Worm (Caenorhabditis elegans) whole organism, L3 larva: ENCODE results near the gene fbxc-51.
A peak's percentile ranks its signal among the peaks of the same experiment; 100 is the strongest.

Experiments
- R02D3.7 ChIP-seq: fragments of 150-350 bp; optimal IDR thresholded peaks from 2 replicates; lab custom pipeline; 2014; ENCODE audit warnings: missing biosample characterization, missing genetic modification characterization
- ZK546.5 ChIP-seq: sonication (generic microtip); optimal IDR thresholded peaks from 2 replicates; lab custom pipeline; 2017; ENCODE audit warnings: missing biosample characterization, missing genetic modification characterization
- aly-2 ChIP-seq: fragments of 150-350 bp; optimal IDR thresholded peaks from 2 replicates; lab custom pipeline; 2014; ENCODE audit warnings: missing biosample characterization, missing genetic modification characterization
- ama-1 ChIP-seq: fragments of 150-350 bp; optimal IDR thresholded peaks from 2 replicates; lab custom pipeline; 2018
- ceh-28 ChIP-seq: fragments of 150-350 bp; optimal IDR thresholded peaks from 2 replicates; lab custom pipeline; 2014; ENCODE audit warnings: missing biosample characterization, missing genetic modification reagents, missing genetic modification characterization
- ceh-82 ChIP-seq: fragments of 150-350 bp; optimal IDR thresholded peaks from 2 replicates; lab custom pipeline; 2014; ENCODE audit warnings: missing biosample characterization, missing genetic modification characterization
- ceh-9 ChIP-seq: sonication (generic microtip); optimal IDR thresholded peaks from 2 replicates; lab custom pipeline; 2018; ENCODE audit warnings: missing biosample characterization, missing genetic modification characterization
- daf-12 ChIP-seq: fragments of 150-350 bp; optimal IDR thresholded peaks from 2 replicates; lab custom pipeline; 2014; ENCODE audit warnings: missing biosample characterization, missing genetic modification reagents, missing genetic modification characterization
- egl-27 ChIP-seq: sonication (generic microtip); optimal IDR thresholded peaks from 4 replicates; lab custom pipeline; 2017; ENCODE audit warnings: missing biosample characterization, missing genetic modification reagents, missing genetic modification characterization
- elt-1 ChIP-seq: fragments of 150-350 bp; optimal IDR thresholded peaks from 2 replicates; lab custom pipeline; 2014; ENCODE audit warnings: missing biosample characterization, missing genetic modification characterization
- elt-2 ChIP-seq: sonication (generic microtip); optimal IDR thresholded peaks from 2 replicates; lab custom pipeline; 2016; ENCODE audit warnings: missing genetic modification reagents, mild to moderate bottlenecking, missing genetic modification characterization, missing compliant biosample characterization
- elt-3 ChIP-seq, 3 experiments: fragments of 150-350 bp in 1 of 3; sonication (generic microtip) in 2 of 3; optimal IDR thresholded peaks; 2 replicates in 2 of 3; 4 replicates in 1 of 3; lab custom pipeline; 2014 to 2017; ENCODE audit warnings: missing biosample characterization in 3 of 3, missing genetic modification characterization in 3 of 3
- eor-1 ChIP-seq, 2 experiments: fragments of 150-350 bp; optimal IDR thresholded peaks; 2 replicates each; lab custom pipeline; 2014 to 2018; ENCODE audit warnings: missing biosample characterization in 2 of 2, missing genetic modification characterization in 2 of 2
- fkh-10 ChIP-seq: sonication (generic microtip); optimal IDR thresholded peaks from 2 replicates; lab custom pipeline; 2017; ENCODE audit warnings: missing biosample characterization, missing genetic modification reagents, missing genetic modification characterization
- fkh-2 ChIP-seq: fragments of 150-350 bp; optimal IDR thresholded peaks from 2 replicates; lab custom pipeline; 2014; ENCODE audit warnings: missing biosample characterization, missing genetic modification reagents, missing genetic modification characterization
- hmg-11 ChIP-seq: sonication (generic microtip); optimal IDR thresholded peaks from 2 replicates; lab custom pipeline; 2016; ENCODE audit warnings: missing genetic modification characterization, missing compliant biosample characterization
- jun-1 ChIP-seq: fragments of 150-350 bp; optimal IDR thresholded peaks from 2 replicates; lab custom pipeline; 2014; ENCODE audit warnings: missing biosample characterization, missing genetic modification reagents, missing genetic modification characterization
- lin-15B ChIP-seq: fragments of 150-350 bp; optimal IDR thresholded peaks from 2 replicates; lab custom pipeline; 2014; ENCODE audit warnings: missing biosample characterization, missing genetic modification characterization
- lin-39 ChIP-seq: fragments of 150-350 bp; optimal IDR thresholded peaks from 2 replicates; lab custom pipeline; 2018; ENCODE audit warnings: missing biosample characterization, missing genetic modification reagents, missing genetic modification characterization
- lsy-12 ChIP-seq: sonication (generic microtip); optimal IDR thresholded peaks from 2 replicates; lab custom pipeline; 2016; ENCODE audit warnings: mild to moderate bottlenecking, missing genetic modification characterization, missing compliant biosample characterization
- mdl-1 ChIP-seq: fragments of 150-350 bp; optimal IDR thresholded peaks from 2 replicates; lab custom pipeline; 2014; ENCODE audit warnings: missing biosample characterization, missing genetic modification characterization
- mml-1 ChIP-seq: fragments of 150-350 bp; sonication (generic microtip); optimal IDR thresholded peaks from 3 replicates; lab custom pipeline; 2014; ENCODE audit warnings: missing biosample characterization, missing genetic modification characterization
- nfya-1 ChIP-seq: sonication (generic microtip); optimal IDR thresholded peaks from 2 replicates; lab custom pipeline; 2017; ENCODE audit warnings: missing genetic modification characterization, mild to moderate bottlenecking, missing compliant biosample characterization, antibody characterized with exemption, moderate library complexity; ENCODE audit not compliant: insufficient read depth
- nhr-11 ChIP-seq: fragments of 150-350 bp; optimal IDR thresholded peaks from 2 replicates; lab custom pipeline; 2014; ENCODE audit warnings: missing biosample characterization, missing genetic modification characterization
- nhr-12 ChIP-seq: fragments of 150-350 bp; optimal IDR thresholded peaks from 2 replicates; lab custom pipeline; 2014; ENCODE audit warnings: missing biosample characterization, missing genetic modification characterization
- nhr-23 ChIP-seq: fragments of 150-350 bp; optimal IDR thresholded peaks from 2 replicates; lab custom pipeline; 2014; ENCODE audit warnings: missing biosample characterization, missing genetic modification reagents, missing genetic modification characterization
- nhr-237 ChIP-seq: fragments of 150-350 bp; optimal IDR thresholded peaks from 2 replicates; lab custom pipeline; 2014; ENCODE audit warnings: missing biosample characterization, missing genetic modification characterization
- nhr-25 ChIP-seq: sonication (generic microtip); optimal IDR thresholded peaks from 2 replicates; lab custom pipeline; 2017; ENCODE audit warnings: missing biosample characterization, missing genetic modification characterization
- nhr-28 ChIP-seq: fragments of 150-350 bp; optimal IDR thresholded peaks from 2 replicates; lab custom pipeline; 2014; ENCODE audit warnings: missing biosample characterization, missing genetic modification characterization
- nhr-67 ChIP-seq: fragments of 150-350 bp; optimal IDR thresholded peaks from 2 replicates; lab custom pipeline; 2014; ENCODE audit warnings: missing biosample characterization, missing genetic modification characterization
- nhr-76 ChIP-seq: fragments of 150-350 bp; sonication (generic microtip); optimal IDR thresholded peaks from 5 replicates; lab custom pipeline; 2014; ENCODE audit warnings: missing biosample characterization, missing genetic modification characterization
- pha-4 ChIP-seq: fragments of 150-350 bp; optimal IDR thresholded peaks from 2 replicates; lab custom pipeline; 2014; ENCODE audit warnings: missing biosample characterization, missing genetic modification reagents, missing genetic modification characterization
- pqm-1 ChIP-seq: fragments of 150-350 bp; optimal IDR thresholded peaks from 2 replicates; lab custom pipeline; 2017; ENCODE audit warnings: missing biosample characterization, missing genetic modification characterization, inconsistent platforms
- snpc-4 ChIP-seq: fragments of 150-350 bp; optimal IDR thresholded peaks from 2 replicates; lab custom pipeline; 2014; ENCODE audit warnings: missing biosample characterization, missing genetic modification characterization
- tbx-2 ChIP-seq: sonication (generic microtip); optimal IDR thresholded peaks from 2 replicates; lab custom pipeline; 2016; ENCODE audit warnings: mild to moderate bottlenecking, missing genetic modification characterization, missing compliant biosample characterization
- unc-39 ChIP-seq: sonication (generic microtip); optimal IDR thresholded peaks from 4 replicates; lab custom pipeline; 2017; ENCODE audit warnings: missing biosample characterization, missing genetic modification characterization
- zag-1 ChIP-seq: fragments of 150-350 bp; optimal IDR thresholded peaks from 2 replicates; lab custom pipeline; 2014; ENCODE audit warnings: missing biosample characterization, missing genetic modification characterization
- ztf-11 ChIP-seq: fragments of 150-350 bp; optimal IDR thresholded peaks from 2 replicates; lab custom pipeline; 2014; ENCODE audit warnings: missing biosample characterization, missing genetic modification characterization

The fbxc-51 gene

DNA sequence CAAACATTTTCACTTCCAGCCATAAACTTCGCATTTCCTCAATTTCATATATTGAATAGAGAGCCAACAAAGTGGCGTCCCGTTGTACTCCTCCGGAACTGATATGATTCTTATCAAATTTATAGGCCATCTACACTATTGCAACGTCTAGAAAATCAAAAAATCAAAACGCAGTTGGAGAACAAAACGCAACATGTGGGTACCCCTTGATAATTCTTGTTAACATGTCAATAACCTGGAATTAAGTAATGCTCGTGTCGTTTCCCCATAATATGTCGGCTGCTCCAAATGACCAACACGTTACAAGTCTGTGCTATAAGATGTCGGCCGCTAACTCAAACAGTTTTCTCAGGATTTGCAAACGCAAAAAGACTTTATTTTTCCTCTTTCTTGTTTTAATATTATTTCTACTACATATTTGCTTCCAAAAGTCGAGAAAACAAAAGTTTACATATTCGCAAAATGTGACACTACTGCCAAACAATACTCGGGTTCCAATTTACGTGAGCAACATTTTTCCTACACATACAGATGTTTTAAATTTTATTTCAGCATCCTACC lies 12.1 kb downstream of the fbxc-51 start:
- TF ChIP-seq elt-2 (tag; lab: Kevin White, UChicago) = peak; percentile 87
- TF ChIP-seq snpc-4 (tag; lab: Kevin White, UChicago) = peak; percentile 23
- TF ChIP-seq nhr-23 (tag; lab: Kevin White, UChicago) = no peak
- peak; percentile 46 for TF ChIP-seq pqm-1 (tag; lab: Kevin White, UChicago)

DNA sequence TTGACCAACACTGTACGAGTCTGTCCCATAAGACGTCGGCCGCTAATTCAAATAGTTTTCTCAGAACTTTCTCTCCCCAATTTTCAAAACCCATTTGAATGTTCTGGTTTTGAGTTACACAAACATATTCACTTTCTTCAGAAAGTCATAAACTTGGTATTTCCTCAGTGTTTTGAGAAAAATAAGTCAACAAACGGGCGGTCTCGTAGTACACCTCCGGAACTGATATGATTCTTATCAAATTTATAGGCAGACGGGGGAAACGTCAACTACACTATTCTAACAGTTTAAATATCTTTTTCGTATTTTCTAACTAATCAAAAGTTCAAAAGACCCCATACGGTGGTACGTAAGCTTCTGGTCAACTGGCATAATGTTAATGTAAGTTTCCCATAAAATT lies 15.6 kb downstream of the fbxc-51 start:
- no peak for TF ChIP-seq nhr-25 (tag; lab: Kevin White, UChicago)
- TF ChIP-seq ceh-82 (tag; lab: Kevin White, UChicago) = no peak
- TF ChIP-seq lsy-12 (tag; lab: Kevin White, UChicago) = no peak
- TF ChIP-seq zag-1 (tag; lab: Kevin White, UChicago) = no peak
- peak; percentile 73 for TF ChIP-seq elt-2 (tag; lab: Kevin White, UChicago)
- peak; percentile 2 for TF ChIP-seq pha-4 (tag; lab: Kevin White, UChicago)

DNA sequence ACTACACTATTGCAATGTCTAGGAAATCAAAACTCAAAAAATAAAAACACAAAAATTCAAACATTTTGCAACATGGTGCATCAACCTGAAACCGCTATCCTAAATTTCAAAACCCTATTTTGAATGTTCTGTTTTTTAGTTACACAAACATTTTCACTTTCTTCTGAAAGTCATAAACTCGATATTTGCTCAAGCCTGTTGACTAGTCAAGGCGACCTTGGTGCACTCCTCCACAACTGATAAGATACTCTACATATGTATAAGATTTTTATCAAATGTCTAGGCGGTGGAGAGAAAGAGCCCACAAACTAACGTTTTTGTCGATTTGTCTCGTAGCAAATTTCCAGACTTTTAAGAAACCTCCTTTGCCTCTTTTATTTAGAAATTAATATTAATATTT lies 19.4 kb downstream of the fbxc-51 start, which contains the start of gene T07D3.4:
Gene T07D3.4, plus strand, starts transcription at position 286 of the 400 bp plus-strand sequence.
- TF ChIP-seq pha-4 (tag; lab: Kevin White, UChicago) = peak; percentile 36
- no peak for TF ChIP-seq elt-1 (tag; lab: Kevin White, UChicago)
- no peak for TF ChIP-seq hmg-11 (tag; lab: Kevin White, UChicago)
- no peak for TF ChIP-seq nhr-67 (tag; lab: Kevin White, UChicago)
- peak; percentile 13 for TF ChIP-seq pqm-1 (tag; lab: Kevin White, UChicago)
- peak; percentile 75 for TF ChIP-seq elt-2 (tag; lab: Kevin White, UChicago)

DNA sequence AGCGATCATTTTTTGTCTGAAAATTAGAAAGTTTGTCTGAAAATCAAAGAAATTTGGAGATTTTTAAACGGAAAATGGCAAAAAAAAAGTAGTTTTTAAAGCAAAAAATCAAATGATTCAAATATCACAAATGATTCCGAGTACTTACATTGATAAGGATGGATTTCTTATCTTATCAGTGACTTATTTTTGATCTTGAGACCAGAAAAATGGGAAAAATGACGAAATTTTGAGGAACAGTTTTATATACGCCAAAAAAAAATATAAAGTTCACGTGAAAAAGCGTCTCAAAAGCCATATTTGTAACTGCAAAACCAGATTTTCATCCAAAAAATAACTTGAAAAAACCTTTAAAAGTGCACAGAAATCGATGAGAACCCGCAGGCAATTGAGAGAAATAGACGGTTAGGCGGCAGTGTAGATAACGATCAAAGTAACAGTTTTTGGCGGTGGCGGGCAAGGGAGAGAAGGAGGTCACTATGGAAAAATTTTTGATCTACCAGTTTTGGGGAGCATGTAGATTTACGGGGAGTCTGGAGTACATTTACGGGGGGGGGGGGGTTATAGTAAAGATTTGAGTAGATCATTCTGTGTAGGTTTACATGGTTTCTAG lies 32.2 kb downstream of the fbxc-51 start, which contains the start of gene T07D3.9:
Gene T07D3.9, minus strand, starts transcription at position 194 of the 613 bp plus-strand sequence.
- TF ChIP-seq nhr-25 (tag; lab: Kevin White, UChicago) = no peak
- TF ChIP-seq nhr-28 = no peak
- TF ChIP-seq elt-1 (tag; lab: Kevin White, UChicago) = no peak
- TF ChIP-seq ceh-28 = peak; percentile 40
- no peak for TF ChIP-seq fkh-10 (GFP tag; lab: Kevin White, UChicago)
- TF ChIP-seq nhr-12 (tag; lab: Kevin White, UChicago) = no peak
- TF ChIP-seq nhr-237 = no peak
- no peak for TF ChIP-seq R02D3.7 (tag; lab: Kevin White, UChicago)
- no peak for TF ChIP-seq unc-39
- no peak for TF ChIP-seq hmg-11 (tag; lab: Kevin White, UChicago)
- peak; percentile 6 to 87 (median 76) for TF ChIP-seq elt-3 (tag; optimal IDR thresholded peaks at IDR 0.05; lab: Kevin White, UChicago)
- no peak for TF ChIP-seq tbx-2
- no peak for TF ChIP-seq ztf-11
- TF ChIP-seq nhr-67 (tag; lab: Kevin White, UChicago) = no peak
- TF ChIP-seq elt-2 (tag; lab: Kevin White, UChicago) = peak; percentile 94
- TF ChIP-seq nhr-76 (tag; lab: Kevin White, UChicago) = no peak
- TF ChIP-seq nhr-23 (tag; lab: Kevin White, UChicago) = no peak
- peak; percentile 83 for TF ChIP-seq pqm-1 (tag; lab: Kevin White, UChicago)
- no peak for TF ChIP-seq daf-12 (tag; lab: Kevin White, UChicago)
- no peak for TF ChIP-seq lsy-12 (tag; lab: Kevin White, UChicago)
- no peak for TF ChIP-seq pha-4 (tag; lab: Kevin White, UChicago)
- no peak for TF ChIP-seq eor-1 (tag; optimal IDR thresholded peaks at IDR 0.05; lab: Kevin White, UChicago)
- no peak for TF ChIP-seq lin-15B (tag; lab: Kevin White, UChicago)
- TF ChIP-seq ceh-82 (tag; lab: Kevin White, UChicago) = no peak
- TF ChIP-seq mdl-1 (tag; lab: Kevin White, UChicago) = no peak
- peak; percentile 38 for TF ChIP-seq egl-27
- no peak for TF ChIP-seq nfya-1 (tag; lab: Kevin White, UChicago)
- no peak for TF ChIP-seq mml-1 (tag; lab: Kevin White, UChicago)
- TF ChIP-seq jun-1 = peak; percentile 3
- no peak for TF ChIP-seq ceh-9 (tag; lab: Kevin White, UChicago)

DNA sequence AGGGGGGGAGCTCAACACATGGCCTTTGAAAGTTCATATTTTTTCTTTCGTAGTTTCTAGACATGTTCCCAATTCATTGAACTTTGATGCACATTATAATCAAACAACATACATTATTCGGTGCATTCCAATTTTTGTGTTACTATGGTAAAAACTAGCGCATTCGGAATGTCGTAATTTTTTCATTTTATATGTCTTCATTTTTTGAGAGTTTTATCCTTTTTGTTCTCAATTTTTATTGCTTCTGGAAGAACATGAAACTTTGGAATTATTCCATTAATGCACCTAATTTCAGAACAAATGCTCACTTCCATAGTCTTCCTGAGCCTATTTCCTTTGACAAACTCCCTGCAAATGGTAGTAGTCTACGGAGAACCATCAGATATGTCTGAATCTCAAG lies 33.0 kb downstream of the fbxc-51 start, which contains the start of gene T07D3.2:
Gene T07D3.2, plus strand, starts transcription at position 301 of the 400 bp plus-strand sequence.
- no peak for TF ChIP-seq nhr-67 (tag; lab: Kevin White, UChicago)
- TF ChIP-seq nhr-11 = no peak
- no peak for TF ChIP-seq jun-1
- TF ChIP-seq tbx-2 = no peak
- TF ChIP-seq nhr-76 (tag; lab: Kevin White, UChicago) = no peak
- no peak for TF ChIP-seq ama-1
- TF ChIP-seq ZK546.5 = no peak
- TF ChIP-seq nhr-23 (tag; lab: Kevin White, UChicago) = no peak
- TF ChIP-seq fkh-10 (GFP tag; lab: Kevin White, UChicago) = no peak
- no peak for TF ChIP-seq lin-15B (tag; lab: Kevin White, UChicago)
- no peak for TF ChIP-seq aly-2 (tag; lab: Kevin White, UChicago)
- no peak for TF ChIP-seq elt-1 (tag; lab: Kevin White, UChicago)
- no peak for TF ChIP-seq fkh-2 (tag; lab: Kevin White, UChicago)
- no peak for TF ChIP-seq lin-39 (tag; lab: Kevin White, UChicago)
- no peak for TF ChIP-seq pqm-1 (tag; lab: Kevin White, UChicago)
- TF ChIP-seq unc-39 = no peak
